Worm (Caenorhabditis elegans) whole organism, L3 larva: ENCODE data around the gene H03G16.1.

Source experiments
- R02D3.7 ChIP-seq: fragments of 150-350 bp; optimal IDR thresholded peaks from 2 replicates; lab custom pipeline; 2014; ENCODE audit warnings: missing biosample characterization, missing genetic modification characterization
- ZK546.5 ChIP-seq: sonication (generic microtip); optimal IDR thresholded peaks from 2 replicates; lab custom pipeline; 2017; ENCODE audit warnings: missing biosample characterization, missing genetic modification characterization
- aly-2 ChIP-seq: fragments of 150-350 bp; optimal IDR thresholded peaks from 2 replicates; lab custom pipeline; 2014; ENCODE audit warnings: missing biosample characterization, missing genetic modification characterization
- ama-1 ChIP-seq: fragments of 150-350 bp; optimal IDR thresholded peaks from 2 replicates; lab custom pipeline; 2018
- ceh-16 ChIP-seq: sonication (generic microtip); optimal IDR thresholded peaks from 2 replicates; lab custom pipeline; 2017; ENCODE audit warnings: missing biosample characterization, missing genetic modification characterization
- ceh-28 ChIP-seq: fragments of 150-350 bp; optimal IDR thresholded peaks from 2 replicates; lab custom pipeline; 2014; ENCODE audit warnings: missing biosample characterization, missing genetic modification reagents, missing genetic modification characterization
- ceh-82 ChIP-seq: fragments of 150-350 bp; optimal IDR thresholded peaks from 2 replicates; lab custom pipeline; 2014; ENCODE audit warnings: missing biosample characterization, missing genetic modification characterization
- ceh-9 ChIP-seq: sonication (generic microtip); optimal IDR thresholded peaks from 2 replicates; lab custom pipeline; 2018; ENCODE audit warnings: missing biosample characterization, missing genetic modification characterization
- daf-12 ChIP-seq: fragments of 150-350 bp; optimal IDR thresholded peaks from 2 replicates; lab custom pipeline; 2014; ENCODE audit warnings: missing biosample characterization, missing genetic modification reagents, missing genetic modification characterization
- egl-27 ChIP-seq: sonication (generic microtip); optimal IDR thresholded peaks from 4 replicates; lab custom pipeline; 2017; ENCODE audit warnings: missing biosample characterization, missing genetic modification reagents, missing genetic modification characterization
- egl-5 ChIP-seq: fragments of 150-350 bp; optimal IDR thresholded peaks from 2 replicates; lab custom pipeline; 2017; ENCODE audit warnings: missing biosample characterization, missing genetic modification reagents, missing genetic modification characterization, inconsistent platforms
- elt-1 ChIP-seq: fragments of 150-350 bp; optimal IDR thresholded peaks from 2 replicates; lab custom pipeline; 2014; ENCODE audit warnings: missing biosample characterization, missing genetic modification characterization
- elt-2 ChIP-seq: sonication (generic microtip); optimal IDR thresholded peaks from 2 replicates; lab custom pipeline; 2016; ENCODE audit warnings: missing genetic modification reagents, mild to moderate bottlenecking, missing genetic modification characterization, missing compliant biosample characterization
- elt-3 ChIP-seq, 3 experiments: fragments of 150-350 bp in 1 of 3; sonication (generic microtip) in 2 of 3; optimal IDR thresholded peaks; 2 replicates in 2 of 3; 4 replicates in 1 of 3; lab custom pipeline; 2014 to 2017; ENCODE audit warnings: missing biosample characterization in 3 of 3, missing genetic modification characterization in 3 of 3
- eor-1 ChIP-seq, 2 experiments: fragments of 150-350 bp; optimal IDR thresholded peaks; 2 replicates each; lab custom pipeline; 2014 to 2018; ENCODE audit warnings: missing biosample characterization in 2 of 2, missing genetic modification characterization in 2 of 2
- fkh-10 ChIP-seq: sonication (generic microtip); optimal IDR thresholded peaks from 2 replicates; lab custom pipeline; 2017; ENCODE audit warnings: missing biosample characterization, missing genetic modification reagents, missing genetic modification characterization
- fkh-2 ChIP-seq: fragments of 150-350 bp; optimal IDR thresholded peaks from 2 replicates; lab custom pipeline; 2014; ENCODE audit warnings: missing biosample characterization, missing genetic modification reagents, missing genetic modification characterization
- fos-1 ChIP-seq: fragments of 150-350 bp; optimal IDR thresholded peaks from 2 replicates; lab custom pipeline; 2014; ENCODE audit warnings: missing biosample characterization, missing genetic modification characterization
- hmg-11 ChIP-seq: sonication (generic microtip); optimal IDR thresholded peaks from 2 replicates; lab custom pipeline; 2016; ENCODE audit warnings: missing genetic modification characterization, missing compliant biosample characterization
- jun-1 ChIP-seq: fragments of 150-350 bp; optimal IDR thresholded peaks from 2 replicates; lab custom pipeline; 2014; ENCODE audit warnings: missing biosample characterization, missing genetic modification reagents, missing genetic modification characterization
- lin-15B ChIP-seq: fragments of 150-350 bp; optimal IDR thresholded peaks from 2 replicates; lab custom pipeline; 2014; ENCODE audit warnings: missing biosample characterization, missing genetic modification characterization
- lin-39 ChIP-seq: fragments of 150-350 bp; optimal IDR thresholded peaks from 2 replicates; lab custom pipeline; 2018; ENCODE audit warnings: missing biosample characterization, missing genetic modification reagents, missing genetic modification characterization
- lsy-12 ChIP-seq: sonication (generic microtip); optimal IDR thresholded peaks from 2 replicates; lab custom pipeline; 2016; ENCODE audit warnings: mild to moderate bottlenecking, missing genetic modification characterization, missing compliant biosample characterization
- mdl-1 ChIP-seq: fragments of 150-350 bp; optimal IDR thresholded peaks from 2 replicates; lab custom pipeline; 2014; ENCODE audit warnings: missing biosample characterization, missing genetic modification characterization
- nhr-11 ChIP-seq: fragments of 150-350 bp; optimal IDR thresholded peaks from 2 replicates; lab custom pipeline; 2014; ENCODE audit warnings: missing biosample characterization, missing genetic modification characterization
- nhr-12 ChIP-seq: fragments of 150-350 bp; optimal IDR thresholded peaks from 2 replicates; lab custom pipeline; 2014; ENCODE audit warnings: missing biosample characterization, missing genetic modification characterization
- nhr-23 ChIP-seq: fragments of 150-350 bp; optimal IDR thresholded peaks from 2 replicates; lab custom pipeline; 2014; ENCODE audit warnings: missing biosample characterization, missing genetic modification reagents, missing genetic modification characterization
- nhr-237 ChIP-seq: fragments of 150-350 bp; optimal IDR thresholded peaks from 2 replicates; lab custom pipeline; 2014; ENCODE audit warnings: missing biosample characterization, missing genetic modification characterization
- nhr-25 ChIP-seq: sonication (generic microtip); optimal IDR thresholded peaks from 2 replicates; lab custom pipeline; 2017; ENCODE audit warnings: missing biosample characterization, missing genetic modification characterization
- nhr-43 ChIP-seq: sonication (generic microtip); optimal IDR thresholded peaks from 2 replicates; lab custom pipeline; 2016; ENCODE audit warnings: mild to moderate bottlenecking, missing genetic modification characterization, missing compliant biosample characterization; ENCODE audit not compliant: poor library complexity, severe bottlenecking
- nhr-67 ChIP-seq: fragments of 150-350 bp; optimal IDR thresholded peaks from 2 replicates; lab custom pipeline; 2014; ENCODE audit warnings: missing biosample characterization, missing genetic modification characterization
- nhr-76 ChIP-seq: fragments of 150-350 bp; sonication (generic microtip); optimal IDR thresholded peaks from 5 replicates; lab custom pipeline; 2014; ENCODE audit warnings: missing biosample characterization, missing genetic modification characterization
- nhr-77 ChIP-seq: fragments of 150-350 bp; optimal IDR thresholded peaks from 2 replicates; lab custom pipeline; 2014; ENCODE audit warnings: missing biosample characterization, missing genetic modification characterization
- pha-4 ChIP-seq: fragments of 150-350 bp; optimal IDR thresholded peaks from 2 replicates; lab custom pipeline; 2014; ENCODE audit warnings: missing biosample characterization, missing genetic modification reagents, missing genetic modification characterization
- pqm-1 ChIP-seq: fragments of 150-350 bp; optimal IDR thresholded peaks from 2 replicates; lab custom pipeline; 2017; ENCODE audit warnings: missing biosample characterization, missing genetic modification characterization, inconsistent platforms
- sea-2 ChIP-seq: fragments of 150-350 bp; sonication (generic microtip); optimal IDR thresholded peaks from 4 replicates; lab custom pipeline; 2014; ENCODE audit warnings: missing biosample characterization, missing genetic modification reagents, missing genetic modification characterization
- skn-1 ChIP-seq: fragments of 150-350 bp; optimal IDR thresholded peaks from 2 replicates; lab custom pipeline; 2014; ENCODE audit warnings: missing biosample characterization, missing genetic modification characterization
- snpc-4 ChIP-seq: fragments of 150-350 bp; optimal IDR thresholded peaks from 2 replicates; lab custom pipeline; 2014; ENCODE audit warnings: missing biosample characterization, missing genetic modification characterization
- tbx-2 ChIP-seq: sonication (generic microtip); optimal IDR thresholded peaks from 2 replicates; lab custom pipeline; 2016; ENCODE audit warnings: mild to moderate bottlenecking, missing genetic modification characterization, missing compliant biosample characterization
- unc-39 ChIP-seq: sonication (generic microtip); optimal IDR thresholded peaks from 4 replicates; lab custom pipeline; 2017; ENCODE audit warnings: missing biosample characterization, missing genetic modification characterization
- unc-62 ChIP-seq: fragments of 150-350 bp; sonication (generic microtip); optimal IDR thresholded peaks from 4 replicates; lab custom pipeline; 2014; ENCODE audit warnings: missing biosample characterization, missing genetic modification reagents, missing genetic modification characterization
- zag-1 ChIP-seq: fragments of 150-350 bp; optimal IDR thresholded peaks from 2 replicates; lab custom pipeline; 2014; ENCODE audit warnings: missing biosample characterization, missing genetic modification characterization
- ztf-11 ChIP-seq: fragments of 150-350 bp; optimal IDR thresholded peaks from 2 replicates; lab custom pipeline; 2014; ENCODE audit warnings: missing biosample characterization, missing genetic modification characterization
- ztf-4 ChIP-seq: fragments of 150-350 bp; optimal IDR thresholded peaks from 2 replicates; lab custom pipeline; 2014; ENCODE audit warnings: missing biosample characterization, missing genetic modification characterization

The H03G16.1 gene

ce11 chrX:15070137-15070536 is 16.5 kb downstream of the H03G16.1 start:
- TF ChIP-seq fkh-10 (no peak), tbx-2 (tag; lab: Kevin White, UChicago) (no peak), R02D3.7 (tag; lab: Kevin White, UChicago) (no peak), pqm-1 (no peak), elt-2 (tag; lab: Kevin White, UChicago) (no peak), ama-1 (lab: Kevin White, UChicago) (no peak), nhr-76 (tag; lab: Kevin White, UChicago) (no peak), fkh-2 (tag; lab: Kevin White, UChicago) (no peak), ztf-4 (tag; lab: Kevin White, UChicago) (no peak), fos-1 (tag; lab: Kevin White, UChicago) (no peak), ceh-16 (no peak), elt-3 (tag; optimal IDR thresholded peaks at IDR 0.05; lab: Kevin White, UChicago) (no peak), nhr-237 (no peak), lin-39 (no peak), nhr-11 (tag; lab: Kevin White, UChicago) (no peak), hmg-11 (no peak)

ce11 chrX:15072877-15073276 is 19.2 kb downstream of the H03G16.1 start:
- peak; percentile 52 for TF ChIP-seq nhr-43 (tag; lab: Kevin White, UChicago)
- peak; percentile 60 for TF ChIP-seq nhr-25 (tag; lab: Kevin White, UChicago)
- peak; percentile 65 for TF ChIP-seq nhr-23 (tag; lab: Kevin White, UChicago)
- TF ChIP-seq elt-1 (tag; lab: Kevin White, UChicago): no peak
- TF ChIP-seq fkh-2 (tag; lab: Kevin White, UChicago): no peak
- TF ChIP-seq ceh-28 (tag; lab: Kevin White, UChicago): peak; percentile 69

ce11 chrX:15073479-15073878 is 19.8 kb downstream of the H03G16.1 start:
- TF ChIP-seq ceh-16 (no peak), snpc-4 (tag; lab: Kevin White, UChicago) (peak; percentile 2)

- TF ChIP-seq jun-1 (tag; lab: Kevin White, UChicago): no peak
- no peak for TF ChIP-seq ztf-11
- TF ChIP-seq unc-62 (GFP tag; lab: Kevin White, UChicago): no peak
- TF ChIP-seq nhr-237: no peak
- no peak for TF ChIP-seq nhr-12 (tag; lab: Kevin White, UChicago)
- TF ChIP-seq R02D3.7 (tag; lab: Kevin White, UChicago): no peak
- no peak for TF ChIP-seq nhr-77 (tag; lab: Kevin White, UChicago)
- TF ChIP-seq hmg-11: no peak
- no peak for TF ChIP-seq zag-1
Measured at ce11 chrX:15075170-15075569, 21.5 kb downstream of the H03G16.1 start.

- peak; percentile 44 for TF ChIP-seq nhr-25 (tag; lab: Kevin White, UChicago)
- no peak for TF ChIP-seq unc-39
- TF ChIP-seq ceh-82: no peak
- no peak for TF ChIP-seq hmg-11
- no peak for TF ChIP-seq ceh-9 (tag; lab: Kevin White, UChicago)
- TF ChIP-seq eor-1 (tag; optimal IDR thresholded peaks at IDR 0.05; lab: Kevin White, UChicago): no peak
- no peak for TF ChIP-seq mdl-1
- TF ChIP-seq zag-1: no peak
- TF ChIP-seq nhr-11 (tag; lab: Kevin White, UChicago): no peak
- TF ChIP-seq lin-15B (tag; lab: Kevin White, UChicago): no peak
- peak; percentile 11 for TF ChIP-seq lsy-12 (tag; lab: Kevin White, UChicago)
- TF ChIP-seq nhr-23 (tag; lab: Kevin White, UChicago): peak; percentile 7
- no peak for TF ChIP-seq ceh-28 (tag; lab: Kevin White, UChicago)
- no peak for TF ChIP-seq sea-2
- TF ChIP-seq ceh-16: no peak
- no peak for TF ChIP-seq unc-62 (GFP tag; lab: Kevin White, UChicago)
- TF ChIP-seq ZK546.5: no peak
- TF ChIP-seq fkh-10: no peak
- no peak for TF ChIP-seq lin-39
- no peak for TF ChIP-seq nhr-77 (tag; lab: Kevin White, UChicago)
- no peak for TF ChIP-seq skn-1 (tag; lab: Kevin White, UChicago)
- TF ChIP-seq egl-5 (tag; lab: Kevin White, UChicago): no peak
- TF ChIP-seq egl-27 (tag; lab: Kevin White, UChicago): no peak
- TF ChIP-seq elt-3 (tag; optimal IDR thresholded peaks at IDR 0.05; lab: Kevin White, UChicago): peak in 2 of 3 experiments; percentile 7 to 54
- TF ChIP-seq tbx-2 (tag; lab: Kevin White, UChicago): no peak
- no peak for TF ChIP-seq ztf-11
- no peak for TF ChIP-seq daf-12 (tag; lab: Kevin White, UChicago)
- no peak for TF ChIP-seq snpc-4 (tag; lab: Kevin White, UChicago)
- no peak for TF ChIP-seq nhr-76 (tag; lab: Kevin White, UChicago)
- TF ChIP-seq nhr-43 (tag; lab: Kevin White, UChicago): peak; percentile 42
- TF ChIP-seq pha-4 (tag; lab: Kevin White, UChicago): no peak
- TF ChIP-seq elt-1 (tag; lab: Kevin White, UChicago): no peak
- TF ChIP-seq aly-2: no peak
- no peak for TF ChIP-seq ztf-4 (tag; lab: Kevin White, UChicago)
- TF ChIP-seq nhr-67: no peak
Measured at ce11 chrX:15076042-15076565, 22.4 kb downstream of the H03G16.1 start, which contains the start of the genes H40L08.3 and H40L08.9. TSS of gene H40L08.3 (minus strand) at chrX:15076092. TSS of gene H40L08.9 (minus strand) at chrX:15076480.
